Worm (Caenorhabditis elegans): Measurements from ENCODE around the gene puf-9.

DNA sequence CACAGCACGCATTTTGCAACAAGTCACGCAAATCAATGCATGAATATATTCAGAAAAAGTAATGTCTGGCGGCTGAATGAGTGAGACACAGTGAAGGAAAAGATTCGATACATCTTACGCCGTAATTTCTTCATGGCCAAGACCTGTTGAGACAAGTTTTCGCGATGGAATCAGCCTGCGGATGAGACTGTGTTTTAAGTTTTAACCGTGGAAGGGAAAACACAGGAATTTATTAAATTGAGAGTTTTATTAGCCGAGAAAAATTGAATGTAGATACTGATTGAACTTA, 12.7 kb downstream of the puf-9 start, which contains the start of gene hog-1:
- no peak for TF ChIP-seq aly-2 (tag; optimal IDR thresholded peaks at IDR 0.05)
- no peak for TF ChIP-seq zag-1 (tag; optimal IDR thresholded peaks at IDR 0.05)
- no peak for TF ChIP-seq snpc-4 (tag; optimal IDR thresholded peaks at IDR 0.05)
- no peak for TF ChIP-seq nhr-11 (tag; optimal IDR thresholded peaks at IDR 0.05)
